Worm (Caenorhabditis elegans) whole organism, mixed stage, embryonic: ENCODE measurements around the gene osta-3.

Experiments used
- M03D4.4 ChIP-seq: sonication (generic microtip); optimal IDR thresholded peaks from 2 replicates; lab custom pipeline; 2017; ENCODE audit warnings: mild to moderate bottlenecking, missing genetic modification characterization, missing compliant biosample characterization
- bed-3 ChIP-seq: fragments of 200-800 bp; sonication (Bioruptor generic); optimal IDR thresholded peaks from 3 replicates; lab custom pipeline; 2018; ENCODE audit warnings: mild to moderate bottlenecking, missing genetic modification characterization, moderate library complexity, missing compliant biosample characterization
- blmp-1 ChIP-seq: fragments of 150-350 bp; optimal IDR thresholded peaks from 2 replicates; lab custom pipeline; 2014; ENCODE audit warnings: missing biosample characterization, missing genetic modification characterization
- ceh-39 ChIP-seq: fragments of 150-350 bp; optimal IDR thresholded peaks from 2 replicates; lab custom pipeline; 2014; ENCODE audit warnings: missing biosample characterization, missing genetic modification characterization
- ceh-43 ChIP-seq: fragments of 200-800 bp; sonication (Bioruptor generic); optimal IDR thresholded peaks from 2 replicates; lab custom pipeline; 2018; ENCODE audit warnings: mild to moderate bottlenecking, missing genetic modification characterization, moderate library complexity, missing compliant biosample characterization
- ceh-83 ChIP-seq: fragments of 200-800 bp; sonication (Bioruptor generic); optimal IDR thresholded peaks from 2 replicates; lab custom pipeline; 2018; ENCODE audit warnings: mild to moderate bottlenecking, missing genetic modification characterization, missing compliant biosample characterization
- ces-1 ChIP-seq: fragments of 150-350 bp; optimal IDR thresholded peaks from 2 replicates; lab custom pipeline; 2014; ENCODE audit warnings: missing biosample characterization, missing genetic modification reagents, missing genetic modification characterization
- cnd-1 ChIP-seq: fragments of 200-800 bp; sonication (Bioruptor generic); optimal IDR thresholded peaks from 2 replicates; lab custom pipeline; 2018; ENCODE audit warnings: mild to moderate bottlenecking, missing genetic modification characterization, missing compliant biosample characterization
- drap-1 ChIP-seq: fragments of 200-800 bp; sonication (Bioruptor generic); optimal IDR thresholded peaks from 3 replicates; lab custom pipeline; 2018; ENCODE audit warnings: mild to moderate bottlenecking, missing genetic modification characterization, missing compliant biosample characterization
- elt-1 ChIP-seq: sonication (generic microtip); optimal IDR thresholded peaks from 2 replicates; lab custom pipeline; 2017; ENCODE audit warnings: missing genetic modification characterization, mild to moderate bottlenecking, missing compliant biosample characterization, antibody characterized with exemption, moderate library complexity, borderline replicate concordance; ENCODE audit not compliant: insufficient read depth
- elt-3 ChIP-seq: fragments of 150-350 bp; optimal IDR thresholded peaks from 2 replicates; lab custom pipeline; 2014; ENCODE audit warnings: missing biosample characterization, missing genetic modification characterization
- flh-1 ChIP-seq: fragments of 200-800 bp; sonication (Bioruptor generic); optimal IDR thresholded peaks from 2 replicates; lab custom pipeline; 2018; ENCODE audit warnings: mild to moderate bottlenecking, missing genetic modification characterization, moderate library complexity, missing compliant biosample characterization
- hlh-1 ChIP-seq: fragments of 150-350 bp; optimal IDR thresholded peaks from 2 replicates; lab custom pipeline; 2014; ENCODE audit warnings: missing biosample characterization, missing genetic modification reagents, missing genetic modification characterization
- lin-13 ChIP-seq: fragments of 150-350 bp; optimal IDR thresholded peaks from 2 replicates; lab custom pipeline; 2014; ENCODE audit warnings: missing biosample characterization, missing genetic modification characterization
- lin-32 ChIP-seq: fragments of 200-800 bp; sonication (Bioruptor generic); optimal IDR thresholded peaks from 2 replicates; lab custom pipeline; 2018; ENCODE audit warnings: mild to moderate bottlenecking, missing genetic modification characterization, missing compliant biosample characterization
- lsy-2 ChIP-seq: fragments of 150-350 bp; optimal IDR thresholded peaks from 2 replicates; lab custom pipeline; 2014; ENCODE audit warnings: missing biosample characterization, missing genetic modification characterization
- mab-5 ChIP-seq: fragments of 150-350 bp; optimal IDR thresholded peaks from 2 replicates; lab custom pipeline; 2014; ENCODE audit warnings: missing biosample characterization, missing genetic modification characterization
- mls-2 ChIP-seq: sonication (generic microtip); optimal IDR thresholded peaks from 2 replicates; lab custom pipeline; 2016; ENCODE audit warnings: mild to moderate bottlenecking, missing genetic modification characterization, moderate library complexity, missing compliant biosample characterization
- nhr-2 ChIP-seq: fragments of 150-350 bp; optimal IDR thresholded peaks from 2 replicates; lab custom pipeline; 2014; ENCODE audit warnings: missing biosample characterization, missing genetic modification characterization
- nhr-237 ChIP-seq: fragments of 150-350 bp; optimal IDR thresholded peaks from 2 replicates; lab custom pipeline; 2014; ENCODE audit warnings: missing biosample characterization, missing genetic modification characterization
- nhr-28 ChIP-seq: fragments of 150-350 bp; optimal IDR thresholded peaks from 2 replicates; lab custom pipeline; 2014; ENCODE audit warnings: missing biosample characterization, missing genetic modification characterization
- pha-4 ChIP-seq: fragments of 150-350 bp; optimal IDR thresholded peaks from 2 replicates; lab custom pipeline; 2018; ENCODE audit warnings: missing biosample characterization, missing genetic modification reagents, missing genetic modification characterization
- sem-2 ChIP-seq: fragments of 200-800 bp; sonication (Bioruptor generic); optimal IDR thresholded peaks from 2 replicates; lab custom pipeline; 2018; ENCODE audit warnings: mild to moderate bottlenecking, missing genetic modification characterization, missing compliant biosample characterization
- sptf-1 ChIP-seq: sonication (generic microtip); optimal IDR thresholded peaks from 2 replicates; lab custom pipeline; 2017; ENCODE audit warnings: mild to moderate bottlenecking, missing genetic modification characterization, moderate library complexity, missing compliant biosample characterization
- tbx-8 ChIP-seq: fragments of 200-800 bp; sonication (Bioruptor generic); optimal IDR thresholded peaks from 2 replicates; lab custom pipeline; 2018; ENCODE audit warnings: mild to moderate bottlenecking, missing genetic modification characterization, moderate library complexity, missing compliant biosample characterization
- unc-120 ChIP-seq: sonication (generic microtip); optimal IDR thresholded peaks from 2 replicates; lab custom pipeline; 2017; ENCODE audit warnings: missing genetic modification characterization, missing compliant biosample characterization; ENCODE audit not compliant: poor library complexity, severe bottlenecking
- unc-62 ChIP-seq: fragments of 150-350 bp; optimal IDR thresholded peaks from 2 replicates; lab custom pipeline; 2014; ENCODE audit warnings: missing biosample characterization, missing genetic modification reagents, missing genetic modification characterization
- zip-8 ChIP-seq: fragments of 150-350 bp; optimal IDR thresholded peaks from 2 replicates; lab custom pipeline; 2014; ENCODE audit warnings: missing biosample characterization, missing genetic modification characterization
- ztf-11 ChIP-seq: fragments of 150-350 bp; optimal IDR thresholded peaks from 2 replicates; lab custom pipeline; 2014; ENCODE audit warnings: missing biosample characterization, missing genetic modification characterization

osta-3 gene

ce11 chrII:14812231-14812630 lies at the start of gene osta-3:
osta-3 (plus strand) TSS chrII:14812531.
- TF ChIP-seq ces-1, result no peak
- TF ChIP-seq flh-1 (GFP tag; lab: Kevin White, UChicago), result no peak
- no peak for TF ChIP-seq sem-2 (GFP tag; lab: Kevin White, UChicago)
- no peak for TF ChIP-seq unc-62 (GFP tag; lab: Kevin White, UChicago)
- no peak for TF ChIP-seq elt-1 (tag; lab: Kevin White, UChicago)
- TF ChIP-seq ceh-39 (tag; lab: Kevin White, UChicago), result no peak
- no peak for TF ChIP-seq blmp-1 (tag; lab: Kevin White, UChicago)
- no peak for TF ChIP-seq lin-32 (GFP tag; lab: Kevin White, UChicago)
- no peak for TF ChIP-seq lsy-2 (tag; lab: Kevin White, UChicago)
- no peak for TF ChIP-seq sptf-1 (tag; lab: Kevin White, UChicago)
- no peak for TF ChIP-seq lin-13 (tag; lab: Kevin White, UChicago)
- no peak for TF ChIP-seq bed-3
- TF ChIP-seq mls-2 (tag; lab: Kevin White, UChicago), result no peak
- TF ChIP-seq nhr-237 (tag; lab: Kevin White, UChicago), result no peak
- TF ChIP-seq nhr-2 (tag; lab: Kevin White, UChicago), result no peak
- no peak for TF ChIP-seq tbx-8
- TF ChIP-seq M03D4.4 (tag; lab: Kevin White, UChicago), result no peak
- no peak for TF ChIP-seq ztf-11 (tag; lab: Kevin White, UChicago)
- no peak for TF ChIP-seq nhr-28 (tag; lab: Kevin White, UChicago)
- TF ChIP-seq, all 35 proteins: peak for 0

DNA sequence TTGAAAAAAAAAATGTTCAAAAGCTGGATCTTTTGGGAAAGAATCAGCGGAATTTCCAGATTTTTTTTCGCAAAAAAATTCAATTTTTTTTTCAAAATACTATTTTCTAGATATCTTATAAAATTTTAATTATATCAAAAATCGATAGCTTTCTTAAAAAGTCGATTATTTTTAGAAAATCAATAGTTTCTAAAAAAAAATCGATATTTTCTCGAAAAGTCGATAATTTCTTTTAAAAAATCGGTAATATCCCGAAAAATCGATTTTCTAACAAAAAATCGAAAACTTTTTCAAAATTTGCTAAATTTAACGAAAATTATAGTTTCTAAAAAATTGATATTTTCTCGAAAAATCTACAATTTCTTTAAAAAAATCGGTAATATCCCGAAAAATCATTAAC lies 43.5 kb upstream of the osta-3 start:
- no peak for TF ChIP-seq ceh-83 (GFP tag; lab: Kevin White, UChicago)
- TF ChIP-seq lsy-2 (tag; lab: Kevin White, UChicago), result no peak
- TF ChIP-seq ztf-11 (tag; lab: Kevin White, UChicago), result no peak
- no peak for TF ChIP-seq sem-2 (GFP tag; lab: Kevin White, UChicago)
- TF ChIP-seq elt-3 (tag; lab: Kevin White, UChicago), result no peak

DNA sequence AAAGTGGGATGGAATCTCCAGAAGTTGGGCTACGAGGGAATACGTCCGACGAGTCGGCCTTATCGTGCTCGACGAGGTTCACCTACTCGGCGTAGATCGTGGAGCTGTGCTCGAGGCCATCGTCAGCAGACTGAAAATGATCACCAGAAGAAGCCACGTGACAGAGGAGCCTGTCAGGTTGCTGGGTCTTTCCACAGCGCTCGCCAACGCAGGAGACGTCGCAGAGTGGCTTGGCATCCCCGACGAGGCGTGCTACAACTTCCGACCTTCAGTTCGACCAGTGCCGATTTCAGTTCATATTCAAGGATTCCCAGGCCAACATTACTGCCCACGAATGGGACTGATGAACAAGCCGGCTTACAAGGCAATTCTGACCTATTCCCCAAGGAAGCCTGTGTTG lies 41.2 kb upstream of the osta-3 start:
- TF ChIP-seq cnd-1 (no peak), ceh-43 (GFP tag; lab: Kevin White, UChicago) (no peak), elt-1 (tag; lab: Kevin White, UChicago) (no peak)

- TF ChIP-seq sptf-1 (tag; lab: Kevin White, UChicago) (no peak), tbx-8 (no peak), drap-1 (GFP tag; lab: Kevin White, UChicago) (no peak)
These were observed 40.2 kb upstream of the osta-3 start for ce11 chrII:14772113-14772512.

DNA sequence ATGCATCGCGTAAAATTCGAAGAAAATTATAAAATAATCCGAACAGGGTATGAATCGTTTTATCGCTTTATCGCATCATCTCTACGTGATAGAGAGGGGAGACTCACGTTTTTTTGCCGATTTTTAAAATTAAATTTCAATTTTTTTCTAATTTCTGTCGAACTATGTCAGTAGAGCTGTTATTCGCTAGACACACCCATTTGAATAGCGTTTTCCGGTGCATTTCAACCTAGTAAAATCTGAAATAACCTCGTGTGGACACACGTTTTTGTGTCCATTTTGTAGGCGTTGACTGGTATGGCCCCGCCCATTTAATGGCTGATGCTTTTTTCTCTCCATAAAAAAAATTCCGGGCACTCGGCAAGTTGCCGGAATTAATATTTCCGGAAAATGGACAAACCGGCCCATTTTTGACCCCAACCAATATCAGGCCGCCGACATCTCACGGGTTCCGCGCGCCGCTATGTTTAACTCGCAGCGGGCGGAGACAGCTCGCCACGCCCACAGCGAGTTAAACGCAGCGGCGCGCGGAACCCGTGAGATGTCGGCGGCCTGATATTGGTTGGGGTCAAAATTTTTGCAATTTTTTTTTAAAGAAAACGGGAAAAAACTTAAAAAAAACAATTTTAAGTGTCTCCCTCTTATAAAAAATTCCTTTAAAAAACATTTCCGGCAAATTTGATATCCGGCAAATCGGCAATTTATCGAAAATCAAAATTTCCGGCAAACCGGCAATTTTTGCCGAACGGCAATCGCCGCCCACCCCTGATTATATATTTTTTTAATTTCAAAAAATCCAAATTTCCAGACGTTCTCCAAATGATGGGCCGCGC lies 39.2 kb upstream of the osta-3 start, which contains the start of gene Y54E2A.7:
Y54E2A.7 (minus strand) TSS at position 51 of the 833 bp plus-strand sequence.
- TF ChIP-seq lsy-2 (tag; lab: Kevin White, UChicago), result no peak
- TF ChIP-seq blmp-1 (tag; lab: Kevin White, UChicago), result no peak
- no peak for TF ChIP-seq lin-32 (GFP tag; lab: Kevin White, UChicago)
- TF ChIP-seq bed-3, result no peak
- TF ChIP-seq ceh-83 (GFP tag; lab: Kevin White, UChicago), result no peak
- no peak for TF ChIP-seq pha-4
- no peak for TF ChIP-seq ces-1
- no peak for TF ChIP-seq mls-2 (tag; lab: Kevin White, UChicago)
- no peak for TF ChIP-seq hlh-1 (tag; lab: Kevin White, UChicago)
- no peak for TF ChIP-seq cnd-1
- TF ChIP-seq, all 35 proteins: peak for 0

DNA sequence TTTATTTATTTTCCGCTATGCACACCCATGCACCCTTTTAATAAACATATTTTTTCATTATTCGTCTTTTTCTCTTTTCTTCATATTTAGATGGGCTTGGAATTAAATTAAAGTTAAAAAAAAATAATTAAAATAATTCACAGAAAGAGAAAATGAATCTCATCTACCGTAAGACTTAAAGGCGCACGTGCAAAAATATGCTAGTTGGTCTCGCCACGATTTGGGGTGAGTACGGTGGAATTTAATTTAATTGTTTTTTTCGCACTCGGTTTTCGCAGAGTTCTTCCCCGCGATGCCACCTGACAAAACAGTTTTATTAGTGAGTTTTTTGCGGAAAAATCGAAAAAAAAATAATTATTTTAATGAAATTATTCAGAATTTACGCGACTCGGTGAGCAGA lies 34.2 kb upstream of the osta-3 start, which contains the start of gene Y54E2A.8:
Y54E2A.8 (plus strand) TSS at position 254 of the 400 bp plus-strand sequence.
- no peak for TF ChIP-seq tbx-8
- TF ChIP-seq lsy-2 (tag; lab: Kevin White, UChicago), result no peak
- no peak for TF ChIP-seq unc-120 (tag; lab: Kevin White, UChicago)
- TF ChIP-seq sptf-1 (tag; lab: Kevin White, UChicago), result no peak
- TF ChIP-seq ces-1, result no peak
- TF ChIP-seq cnd-1, result no peak
- no peak for TF ChIP-seq drap-1 (GFP tag; lab: Kevin White, UChicago)
- TF ChIP-seq flh-1 (GFP tag; lab: Kevin White, UChicago), result no peak
- no peak for TF ChIP-seq hlh-1 (tag; lab: Kevin White, UChicago)
- TF ChIP-seq ceh-39 (tag; lab: Kevin White, UChicago), result no peak
- no peak for TF ChIP-seq mab-5 (tag; lab: Kevin White, UChicago)
- TF ChIP-seq mls-2 (tag; lab: Kevin White, UChicago), result no peak
- no peak for TF ChIP-seq nhr-2 (tag; lab: Kevin White, UChicago)
- no peak for TF ChIP-seq lin-13 (tag; lab: Kevin White, UChicago)
- TF ChIP-seq ztf-11 (tag; lab: Kevin White, UChicago), result no peak
- no peak for TF ChIP-seq M03D4.4 (tag; lab: Kevin White, UChicago)
- no peak for TF ChIP-seq ceh-83 (GFP tag; lab: Kevin White, UChicago)
- no peak for TF ChIP-seq zip-8 (tag; lab: Kevin White, UChicago)
